Worm (Caenorhabditis elegans) whole organism, L2 larva: ENCODE data around the gene unc-85.

Experiments used
- C34F6.9 ChIP-seq: fragments of 150-350 bp; optimal IDR thresholded peaks from 2 replicates; lab custom pipeline; 2014; ENCODE audit warnings: missing biosample characterization, missing genetic modification characterization
- F13H6.1 ChIP-seq: sonication (generic microtip); optimal IDR thresholded peaks from 2 replicates; lab custom pipeline; 2016; ENCODE audit warnings: missing genetic modification characterization, missing compliant biosample characterization
- R02D3.7 ChIP-seq: fragments of 150-350 bp; optimal IDR thresholded peaks from 2 replicates; lab custom pipeline; 2014; ENCODE audit warnings: missing biosample characterization, missing genetic modification characterization
- Y55F3AM.14 ChIP-seq: fragments of 200-800 bp; sonication (Bioruptor generic); optimal IDR thresholded peaks from 2 replicates; lab custom pipeline; 2018; ENCODE audit warnings: mild to moderate bottlenecking, missing genetic modification characterization, missing compliant biosample characterization
- ZK546.5 ChIP-seq: sonication (generic microtip); optimal IDR thresholded peaks from 2 replicates; lab custom pipeline; 2017; ENCODE audit warnings: missing biosample characterization, missing genetic modification characterization
- alr-1 ChIP-seq: fragments of 150-350 bp; optimal IDR thresholded peaks from 2 replicates; lab custom pipeline; 2014; ENCODE audit warnings: missing biosample characterization, missing genetic modification characterization
- ama-1 ChIP-seq: fragments of 150-350 bp; optimal IDR thresholded peaks from 2 replicates; lab custom pipeline; 2018; ENCODE audit warnings: inconsistent platforms
- blmp-1 ChIP-seq: sonication (generic microtip); optimal IDR thresholded peaks from 2 replicates; lab custom pipeline; 2017; ENCODE audit warnings: missing genetic modification characterization, mild to moderate bottlenecking, missing compliant biosample characterization, antibody characterized with exemption, moderate library complexity; ENCODE audit not compliant: insufficient read depth
- ceh-16 ChIP-seq: fragments of 150-350 bp; optimal IDR thresholded peaks from 2 replicates; lab custom pipeline; 2014; ENCODE audit warnings: missing biosample characterization, missing genetic modification characterization
- ceh-82 ChIP-seq: fragments of 150-350 bp; optimal IDR thresholded peaks from 2 replicates; lab custom pipeline; 2014; ENCODE audit warnings: missing biosample characterization, missing genetic modification characterization
- crh-2 ChIP-seq: sonication (generic microtip); optimal IDR thresholded peaks from 2 replicates; lab custom pipeline; 2017; ENCODE audit warnings: missing biosample characterization, missing genetic modification characterization
- dmd-4 ChIP-seq: sonication (generic microtip); optimal IDR thresholded peaks from 2 replicates; lab custom pipeline; 2017; ENCODE audit warnings: missing biosample characterization, missing genetic modification characterization
- egl-27 ChIP-seq: sonication (generic microtip); optimal IDR thresholded peaks from 3 replicates; lab custom pipeline; 2017; ENCODE audit warnings: missing biosample characterization, missing genetic modification reagents, missing genetic modification characterization
- elt-1 ChIP-seq: fragments of 150-350 bp; optimal IDR thresholded peaks from 2 replicates; lab custom pipeline; 2014; ENCODE audit warnings: missing biosample characterization, missing genetic modification characterization
- elt-3 ChIP-seq: sonication (generic microtip); optimal IDR thresholded peaks from 2 replicates; lab custom pipeline; 2017; ENCODE audit warnings: missing biosample characterization, missing genetic modification characterization
- fos-1 ChIP-seq: fragments of 150-350 bp; optimal IDR thresholded peaks from 2 replicates; lab custom pipeline; 2014; ENCODE audit warnings: missing biosample characterization, missing genetic modification characterization
- gmeb-1 ChIP-seq: fragments of 150-350 bp; optimal IDR thresholded peaks from 2 replicates; lab custom pipeline; 2014; ENCODE audit warnings: missing biosample characterization, missing genetic modification characterization
- lin-11 ChIP-seq: fragments of 150-350 bp; sonication (generic microtip); optimal IDR thresholded peaks from 2 replicates; lab custom pipeline; 2014; ENCODE audit warnings: missing biosample characterization, missing genetic modification characterization, inconsistent platforms, mixed read lengths
- lin-13 ChIP-seq: fragments of 150-350 bp; optimal IDR thresholded peaks from 2 replicates; lab custom pipeline; 2014; ENCODE audit warnings: missing biosample characterization, missing genetic modification reagents, missing genetic modification characterization
- lin-39 ChIP-seq: fragments of 150-350 bp; optimal IDR thresholded peaks from 2 replicates; lab custom pipeline; 2014; ENCODE audit warnings: missing biosample characterization, missing genetic modification reagents, missing genetic modification characterization
- lsy-2 ChIP-seq, 2 experiments: fragments of 150-350 bp in 1 of 2; sonication (generic microtip) in 1 of 2; optimal IDR thresholded peaks; 2 replicates each; lab custom pipeline; 2014 to 2017; ENCODE audit warnings: missing biosample characterization in 2 of 2, missing genetic modification characterization in 2 of 2
- mab-5 ChIP-seq: fragments of 150-350 bp; optimal IDR thresholded peaks from 2 replicates; lab custom pipeline; 2014; ENCODE audit warnings: missing biosample characterization, missing genetic modification characterization
- mbf-1 ChIP-seq: sonication (generic microtip); optimal IDR thresholded peaks from 2 replicates; lab custom pipeline; 2017; ENCODE audit warnings: missing biosample characterization, missing genetic modification characterization
- mdl-1 ChIP-seq, 2 experiments: fragments of 150-350 bp in 1 of 2; sonication (generic microtip) in 1 of 2; optimal IDR thresholded peaks; 2 replicates each; lab custom pipeline; 2017; ENCODE audit warnings: missing biosample characterization in 2 of 2, missing genetic modification characterization in 2 of 2
- nhr-10 ChIP-seq: sonication (generic microtip); optimal IDR thresholded peaks from 2 replicates; lab custom pipeline; 2017; ENCODE audit warnings: missing biosample characterization, missing genetic modification characterization
- nhr-12 ChIP-seq: fragments of 150-350 bp; optimal IDR thresholded peaks from 2 replicates; lab custom pipeline; 2014; ENCODE audit warnings: missing biosample characterization, missing genetic modification characterization
- nhr-129 ChIP-seq: fragments of 150-350 bp; optimal IDR thresholded peaks from 2 replicates; lab custom pipeline; 2014; ENCODE audit warnings: missing biosample characterization, missing genetic modification characterization
- nhr-21 ChIP-seq: fragments of 150-350 bp; optimal IDR thresholded peaks from 2 replicates; lab custom pipeline; 2014; ENCODE audit warnings: missing biosample characterization, missing genetic modification characterization
- nhr-23 ChIP-seq: fragments of 150-350 bp; optimal IDR thresholded peaks from 2 replicates; lab custom pipeline; 2014; ENCODE audit warnings: missing biosample characterization, missing genetic modification reagents, missing genetic modification characterization
- nhr-237 ChIP-seq: fragments of 150-350 bp; optimal IDR thresholded peaks from 2 replicates; lab custom pipeline; 2014; ENCODE audit warnings: missing biosample characterization, missing genetic modification characterization
- nhr-25 ChIP-seq: fragments of 150-350 bp; sonication (generic microtip); optimal IDR thresholded peaks from 3 replicates; lab custom pipeline; 2014; ENCODE audit warnings: missing biosample characterization, missing genetic modification characterization
- nhr-6 ChIP-seq: fragments of 150-350 bp; optimal IDR thresholded peaks from 2 replicates; lab custom pipeline; 2014; ENCODE audit warnings: missing biosample characterization, missing genetic modification characterization
- nhr-77 ChIP-seq: fragments of 150-350 bp; optimal IDR thresholded peaks from 2 replicates; lab custom pipeline; 2014; ENCODE audit warnings: missing biosample characterization, missing genetic modification characterization
- sem-4 ChIP-seq: fragments of 150-350 bp; optimal IDR thresholded peaks from 2 replicates; lab custom pipeline; 2014; ENCODE audit warnings: missing biosample characterization, missing genetic modification reagents, missing genetic modification characterization
- skn-1 ChIP-seq: sonication (generic microtip); optimal IDR thresholded peaks from 2 replicates; lab custom pipeline; 2017; ENCODE audit warnings: missing biosample characterization, missing genetic modification characterization
- sma-3 ChIP-seq: sonication (generic microtip); optimal IDR thresholded peaks from 2 replicates; lab custom pipeline; 2016; ENCODE audit warnings: missing genetic modification reagents, missing genetic modification characterization, missing compliant biosample characterization
- sma-9 ChIP-seq, 2 experiments: fragments of 150-350 bp in 1 of 2; sonication (generic microtip) in 1 of 2; optimal IDR thresholded peaks; 2 replicates each; lab custom pipeline; 2014 to 2016; ENCODE audit warnings: missing genetic modification characterization in 2 of 2, mild to moderate bottlenecking in 1 of 2, missing biosample characterization in 1 of 2, missing compliant biosample characterization in 1 of 2, missing genetic modification reagents in 1 of 2, moderate library complexity in 1 of 2
- snpc-4 ChIP-seq: fragments of 150-350 bp; optimal IDR thresholded peaks from 2 replicates; lab custom pipeline; 2014; ENCODE audit warnings: missing biosample characterization, missing genetic modification characterization
- unc-39 ChIP-seq: fragments of 150-350 bp; optimal IDR thresholded peaks from 2 replicates; lab custom pipeline; 2014; ENCODE audit warnings: missing biosample characterization, missing genetic modification characterization
- unc-55 ChIP-seq: fragments of 150-350 bp; sonication (generic microtip); optimal IDR thresholded peaks from 3 replicates; lab custom pipeline; 2014; ENCODE audit warnings: missing biosample characterization, missing genetic modification reagents, missing genetic modification characterization
- unc-62 ChIP-seq: fragments of 150-350 bp; optimal IDR thresholded peaks from 2 replicates; lab custom pipeline; 2014; ENCODE audit warnings: missing biosample characterization, missing genetic modification reagents, missing genetic modification characterization
- zag-1 ChIP-seq: fragments of 150-350 bp; optimal IDR thresholded peaks from 2 replicates; lab custom pipeline; 2014; ENCODE audit warnings: missing biosample characterization, missing genetic modification characterization
- ztf-1 ChIP-seq: fragments of 200-800 bp; sonication (Bioruptor generic); conservative IDR thresholded peaks from 2 replicates; pipeline ENCODE4 v1.3.6; 2022; ENCODE audit warnings: missing genetic modification characterization, missing compliant biosample characterization
- ztf-11 ChIP-seq: sonication (generic microtip); optimal IDR thresholded peaks from 2 replicates; lab custom pipeline; 2017; ENCODE audit warnings: missing biosample characterization, missing genetic modification characterization
- ztf-4 ChIP-seq: fragments of 150-350 bp; optimal IDR thresholded peaks from 2 replicates; lab custom pipeline; 2014; ENCODE audit warnings: missing biosample characterization, missing genetic modification characterization

unc-85 gene

ce11 chrII:4698266-4698771 is 3.5 kb upstream of the unc-85 start, which contains the start of the genes rpn-5 and scc-1:
TSS of gene rpn-5 (minus strand) at chrII:4698427.
TSS of gene scc-1 (plus strand) at chrII:4698721.
- TF ChIP-seq sem-4 (tag; lab: Kevin White, UChicago) (peak; percentile 4), fos-1 (peak; percentile 43), lin-11 (tag; lab: Kevin White, UChicago) (peak; percentile 53), nhr-25 (tag; lab: Kevin White, UChicago) (peak; percentile 67), sma-3 (GFP tag; lab: Kevin White, UChicago) (peak; percentile 56), lin-13 (GFP tag; lab: Kevin White, UChicago) (peak; percentile 79), ama-1 (lab: Kevin White, UChicago) (no peak), zag-1 (tag; lab: Kevin White, UChicago) (no peak), ztf-1 (no peak), skn-1 (tag; lab: Kevin White, UChicago) (peak; percentile 98), nhr-129 (peak; percentile 81), unc-55 (peak; percentile 95), R02D3.7 (peak; percentile 20), sma-9 (GFP tag; optimal IDR thresholded peaks at IDR 0.05; lab: Kevin White, UChicago) (peak; percentile 71), sma-9 (tag; optimal IDR thresholded peaks at IDR 0.05; lab: Kevin White, UChicago) (no peak), ceh-82 (tag; lab: Kevin White, UChicago) (no peak), nhr-237 (tag; lab: Kevin White, UChicago) (no peak), C34F6.9 (peak; percentile 85), unc-39 (tag; lab: Kevin White, UChicago) (no peak), blmp-1 (tag; lab: Kevin White, UChicago) (peak; percentile 38), snpc-4 (tag; lab: Kevin White, UChicago) (peak; percentile 47), ZK546.5 (tag; lab: Kevin White, UChicago) (peak; percentile 48), lsy-2 (tag; optimal IDR thresholded peaks at IDR 0.05; lab: Kevin White, UChicago) (peak; percentile 98 to 99), gmeb-1 (tag; lab: Kevin White, UChicago) (peak; percentile 91), nhr-21 (peak; percentile 70), egl-27 (tag; lab: Kevin White, UChicago) (peak; percentile 33), crh-2 (tag; lab: Kevin White, UChicago) (peak; percentile 84), mab-5 (tag; lab: Kevin White, UChicago) (peak; percentile 55), Y55F3AM.14 (GFP tag; lab: Kevin White, UChicago) (no peak), nhr-23 (tag; lab: Kevin White, UChicago) (no peak), F13H6.1 (peak; percentile 25)

- no peak for TF ChIP-seq ceh-16 (tag; lab: Kevin White, UChicago)
- TF ChIP-seq alr-1 (tag; lab: Kevin White, UChicago) = no peak
- TF ChIP-seq F13H6.1 = no peak
- TF ChIP-seq, all 48 proteins: peak for 0
Observed at ce11 chrII:4703011-4703410, 1.1 kb downstream of the unc-85 start.

ce11 chrII:4706359-4706871 is 4.5 kb downstream of the unc-85 start, which contains the start of the genes F10G7.9 and tsn-1:
TSS of gene F10G7.9 (minus strand) at chrII:4706485.
TSS of gene tsn-1 (plus strand) at chrII:4706821.
- TF ChIP-seq nhr-25 (tag; lab: Kevin White, UChicago) = peak; percentile 41
- no peak for TF ChIP-seq zag-1 (tag; lab: Kevin White, UChicago)
- TF ChIP-seq skn-1 (tag; lab: Kevin White, UChicago) = no peak
- TF ChIP-seq sem-4 (tag; lab: Kevin White, UChicago) = no peak
- TF ChIP-seq sma-3 (GFP tag; lab: Kevin White, UChicago) = peak; percentile 47
- peak; percentile 23 for TF ChIP-seq egl-27 (tag; lab: Kevin White, UChicago)
- no peak for TF ChIP-seq blmp-1 (tag; lab: Kevin White, UChicago)
- no peak for TF ChIP-seq ztf-4 (tag; lab: Kevin White, UChicago)
- peak; percentile 7 for TF ChIP-seq nhr-21
- TF ChIP-seq unc-55 = peak; percentile 67
- no peak for TF ChIP-seq elt-1 (tag; lab: Kevin White, UChicago)
- TF ChIP-seq ama-1 (lab: Kevin White, UChicago) = peak; percentile 25
- no peak for TF ChIP-seq nhr-12 (tag; lab: Kevin White, UChicago)
- TF ChIP-seq F13H6.1 = peak; percentile 35
- no peak for TF ChIP-seq mbf-1 (tag; lab: Kevin White, UChicago)
- TF ChIP-seq unc-62 (GFP tag; lab: Kevin White, UChicago) = no peak
- no peak for TF ChIP-seq ztf-11 (tag; lab: Kevin White, UChicago)
- no peak for TF ChIP-seq lin-39 (tag; lab: Kevin White, UChicago)
- no peak for TF ChIP-seq nhr-77 (tag; lab: Kevin White, UChicago)
- TF ChIP-seq nhr-23 (tag; lab: Kevin White, UChicago) = no peak
- no peak for TF ChIP-seq nhr-237 (tag; lab: Kevin White, UChicago)
- no peak for TF ChIP-seq mdl-1 (tag; optimal IDR thresholded peaks at IDR 0.05; lab: Kevin White, UChicago)
- peak; percentile 86 to 97 for TF ChIP-seq lsy-2 (tag; optimal IDR thresholded peaks at IDR 0.05; lab: Kevin White, UChicago)
- TF ChIP-seq elt-3 (tag; lab: Kevin White, UChicago) = no peak
- TF ChIP-seq lin-11 (tag; lab: Kevin White, UChicago) = peak; percentile 45
- peak; percentile 52 for TF ChIP-seq crh-2 (tag; lab: Kevin White, UChicago)
- TF ChIP-seq C34F6.9 = peak; percentile 82
- TF ChIP-seq sma-9 (GFP tag; optimal IDR thresholded peaks at IDR 0.05; lab: Kevin White, UChicago) = peak; percentile 22
- TF ChIP-seq sma-9 (tag; optimal IDR thresholded peaks at IDR 0.05; lab: Kevin White, UChicago) = no peak
- peak; percentile 69 for TF ChIP-seq gmeb-1 (tag; lab: Kevin White, UChicago)
- no peak for TF ChIP-seq nhr-6 (tag; lab: Kevin White, UChicago)
- TF ChIP-seq ZK546.5 (tag; lab: Kevin White, UChicago) = no peak
- no peak for TF ChIP-seq dmd-4
- TF ChIP-seq nhr-10 (tag; lab: Kevin White, UChicago) = no peak
- no peak for TF ChIP-seq lin-13 (GFP tag; lab: Kevin White, UChicago)
- TF ChIP-seq ceh-82 (tag; lab: Kevin White, UChicago) = no peak
- no peak for TF ChIP-seq snpc-4 (tag; lab: Kevin White, UChicago)
- no peak for TF ChIP-seq unc-39 (tag; lab: Kevin White, UChicago)
